Worm (Caenorhabditis elegans) whole organism, L4 larva: ENCODE results near the gene T08G5.3.

Experiments used
- F10B5.3 ChIP-seq: sonication (generic microtip); optimal IDR thresholded peaks from 2 replicates; lab custom pipeline; 2016; ENCODE audit warnings: mild to moderate bottlenecking, missing genetic modification characterization, missing compliant biosample characterization
- F26F4.8 ChIP-seq: fragments of 200-800 bp; sonication (Bioruptor generic); conservative IDR thresholded peaks from 2 replicates; pipeline ENCODE4 v1.3.6; 2022; ENCODE audit warnings: missing genetic modification characterization, missing compliant biosample characterization
- F37D6.2 ChIP-seq: sonication (generic microtip); optimal IDR thresholded peaks from 2 replicates; lab custom pipeline; 2016; ENCODE audit warnings: mild to moderate bottlenecking, missing genetic modification characterization, missing compliant biosample characterization
- F49E8.2 ChIP-seq: sonication (generic microtip); optimal IDR thresholded peaks from 2 replicates; lab custom pipeline; 2016; ENCODE audit warnings: missing compliant biosample characterization, mild to moderate bottlenecking, missing genetic modification characterization, borderline replicate concordance
- T20F7.1 ChIP-seq: fragments of 200-800 bp; sonication (Bioruptor generic); optimal IDR thresholded peaks from 2 replicates; lab custom pipeline; 2018; ENCODE audit warnings: mild to moderate bottlenecking, missing genetic modification characterization, missing compliant biosample characterization
- T26A8.4 ChIP-seq: fragments of 200-800 bp; sonication (Bioruptor generic); IDR thresholded peaks from 2 replicates; pipeline ENCODE4 v1.3.6; 2022; ENCODE audit warnings: missing genetic modification characterization, missing compliant biosample characterization
- Y105C5A.15 ChIP-seq: fragments of 200-800 bp; sonication (Bioruptor generic); IDR thresholded peaks from 2 replicates; pipeline ENCODE4 v1.3.6; 2022; ENCODE audit warnings: missing genetic modification characterization, missing compliant biosample characterization
- ZK546.5 ChIP-seq, 2 experiments: sonication (generic microtip); optimal IDR thresholded peaks; 2 replicates each; lab custom pipeline; 2017; ENCODE audit warnings: missing biosample characterization in 2 of 2, missing genetic modification characterization in 2 of 2
- arid-1 ChIP-seq: fragments of 200-800 bp; sonication (Bioruptor generic); conservative IDR thresholded peaks from 2 replicates; pipeline ENCODE4 v1.3.6; 2022; ENCODE audit warnings: missing genetic modification reagents, missing genetic modification characterization, missing compliant biosample characterization
- ceh-20 ChIP-seq: fragments of 200-800 bp; sonication (Bioruptor generic); IDR thresholded peaks from 2 replicates; pipeline ENCODE4 v1.3.6; 2022; ENCODE audit warnings: missing genetic modification reagents, missing genetic modification characterization, missing compliant biosample characterization
- ceh-28 ChIP-seq: fragments of 150-350 bp; optimal IDR thresholded peaks from 2 replicates; lab custom pipeline; 2014; ENCODE audit warnings: missing biosample characterization, missing genetic modification reagents, missing genetic modification characterization
- ceh-44 ChIP-seq: fragments of 200-800 bp; sonication (Bioruptor generic); IDR thresholded peaks from 2 replicates; pipeline ENCODE4 v1.3.6; 2022; ENCODE audit warnings: missing genetic modification reagents, missing genetic modification characterization, missing compliant biosample characterization
- ctbp-1 ChIP-seq: fragments of 200-800 bp; sonication (Bioruptor generic); IDR thresholded peaks from 2 replicates; pipeline ENCODE4 v1.3.6; 2022; ENCODE audit warnings: missing genetic modification reagents, missing genetic modification characterization, missing compliant biosample characterization
- daf-12 ChIP-seq: fragments of 150-350 bp; optimal IDR thresholded peaks from 2 replicates; lab custom pipeline; 2014; ENCODE audit warnings: missing biosample characterization, missing genetic modification reagents, missing genetic modification characterization
- daf-16 ChIP-seq, 3 experiments: sonication (generic microtip); optimal IDR thresholded peaks; 2 replicates each; lab custom pipeline; 2016 to 2017; ENCODE audit warnings: missing genetic modification characterization in 3 of 3, missing genetic modification reagents in 3 of 3, mild to moderate bottlenecking in 2 of 3, missing compliant biosample characterization in 2 of 3, missing biosample characterization in 1 of 3, moderate library complexity in 1 of 3
- daf-8 ChIP-seq: fragments of 200-800 bp; sonication (Bioruptor generic); IDR thresholded peaks from 2 replicates; pipeline ENCODE4 v1.3.6; 2022; ENCODE audit warnings: missing genetic modification characterization, missing compliant biosample characterization
- dmd-6 ChIP-seq: fragments of 200-800 bp; sonication (Bioruptor generic); IDR thresholded peaks from 2 replicates; pipeline ENCODE4 v1.3.6; 2022; ENCODE audit warnings: missing genetic modification reagents, missing genetic modification characterization, missing compliant biosample characterization
- dmd-9 ChIP-seq: fragments of 200-800 bp; sonication (Bioruptor generic); IDR thresholded peaks from 2 replicates; pipeline ENCODE4 v1.3.6; 2022; ENCODE audit warnings: missing genetic modification reagents, missing genetic modification characterization, missing compliant biosample characterization
- dpl-1 ChIP-seq: fragments of 150-350 bp; optimal IDR thresholded peaks from 2 replicates; lab custom pipeline; 2014; ENCODE audit warnings: missing biosample characterization, missing genetic modification reagents, missing genetic modification characterization
- duxl-1 ChIP-seq: sonication (generic microtip); optimal IDR thresholded peaks from 2 replicates; lab custom pipeline; 2016; ENCODE audit warnings: mild to moderate bottlenecking, missing genetic modification characterization, moderate library complexity, missing compliant biosample characterization; ENCODE audit not compliant: poor library complexity
- dve-1 ChIP-seq: sonication (generic microtip); optimal IDR thresholded peaks from 2 replicates; lab custom pipeline; 2017; ENCODE audit warnings: antibody characterized with exemption, mild to moderate bottlenecking, missing genetic modification characterization, missing compliant biosample characterization; ENCODE audit not compliant: insufficient read depth
- fos-1 ChIP-seq: fragments of 150-350 bp; optimal IDR thresholded peaks from 2 replicates; lab custom pipeline; 2014; ENCODE audit warnings: missing biosample characterization, missing genetic modification characterization
- gei-8 ChIP-seq: fragments of 200-800 bp; sonication (Bioruptor generic); optimal IDR thresholded peaks from 2 replicates; lab custom pipeline; 2018; ENCODE audit warnings: mild to moderate bottlenecking, missing genetic modification characterization, missing compliant biosample characterization
- hlh-11 ChIP-seq: fragments of 200-800 bp; sonication (Bioruptor generic); optimal IDR thresholded peaks from 2 replicates; lab custom pipeline; 2018; ENCODE audit warnings: mild to moderate bottlenecking, missing genetic modification characterization, missing compliant biosample characterization
- hlh-30 ChIP-seq: sonication (generic microtip); optimal IDR thresholded peaks from 2 replicates; lab custom pipeline; 2017; ENCODE audit warnings: antibody characterized with exemption, mild to moderate bottlenecking, missing genetic modification characterization, missing compliant biosample characterization; ENCODE audit not compliant: insufficient read depth
- jun-1 ChIP-seq: fragments of 150-350 bp; optimal IDR thresholded peaks from 2 replicates; lab custom pipeline; 2014; ENCODE audit warnings: missing biosample characterization, missing genetic modification reagents, missing genetic modification characterization
- lim-7 ChIP-seq: fragments of 200-800 bp; sonication (Bioruptor generic); IDR thresholded peaks from 2 replicates; pipeline ENCODE4 v1.3.6; 2022; ENCODE audit warnings: missing genetic modification characterization, missing compliant biosample characterization
- lin-13 ChIP-seq: fragments of 150-350 bp; optimal IDR thresholded peaks from 2 replicates; lab custom pipeline; 2014; ENCODE audit warnings: missing biosample characterization, missing genetic modification reagents, missing genetic modification characterization
- lin-29 ChIP-seq: fragments of 200-800 bp; sonication (Bioruptor generic); IDR thresholded peaks from 2 replicates; pipeline ENCODE4 v1.3.6; 2022; ENCODE audit warnings: missing genetic modification reagents, missing genetic modification characterization, missing compliant biosample characterization
- madf-5 ChIP-seq, 2 experiments: fragments of 200-800 bp; sonication (Bioruptor generic); IDR thresholded peaks; 2 replicates each; pipeline ENCODE4 v1.3.6; 2022; ENCODE audit warnings: missing compliant biosample characterization in 2 of 2, missing genetic modification characterization in 2 of 2
- mdl-1 ChIP-seq, 2 experiments: fragments of 150-350 bp in 1 of 2; sonication (generic microtip) in 1 of 2; optimal IDR thresholded peaks; 2 replicates each; lab custom pipeline; 2014 to 2017; ENCODE audit warnings: missing biosample characterization in 2 of 2, missing genetic modification characterization in 2 of 2
- mdt-29 ChIP-seq: fragments of 200-800 bp; sonication (Bioruptor generic); IDR thresholded peaks from 2 replicates; pipeline ENCODE4 v1.3.6; 2022; ENCODE audit warnings: missing genetic modification reagents, missing genetic modification characterization, missing compliant biosample characterization
- mep-1 ChIP-seq: fragments of 150-350 bp; sonication (generic microtip); optimal IDR thresholded peaks from 3 replicates; lab custom pipeline; 2014; ENCODE audit warnings: missing biosample characterization, missing genetic modification characterization
- mxl-3 ChIP-seq: fragments of 200-800 bp; sonication (Bioruptor generic); optimal IDR thresholded peaks from 2 replicates; lab custom pipeline; 2018; ENCODE audit warnings: mild to moderate bottlenecking, missing genetic modification characterization, missing compliant biosample characterization
- nhr-10 ChIP-seq: fragments of 150-350 bp; optimal IDR thresholded peaks from 2 replicates; lab custom pipeline; 2014; ENCODE audit warnings: missing biosample characterization, missing genetic modification characterization
- nhr-237 ChIP-seq: sonication (generic microtip); optimal IDR thresholded peaks from 2 replicates; lab custom pipeline; 2017; ENCODE audit warnings: missing biosample characterization, missing genetic modification characterization
- nhr-28 ChIP-seq: fragments of 150-350 bp; optimal IDR thresholded peaks from 2 replicates; lab custom pipeline; 2014; ENCODE audit warnings: missing biosample characterization, missing genetic modification characterization
- nhr-41 ChIP-seq: fragments of 200-800 bp; sonication (Bioruptor generic); IDR thresholded peaks from 2 replicates; pipeline ENCODE4 v1.3.6; 2022; ENCODE audit warnings: missing genetic modification reagents, missing genetic modification characterization, missing compliant biosample characterization
- nhr-42 ChIP-seq: fragments of 200-800 bp; sonication (Bioruptor generic); IDR thresholded peaks from 2 replicates; pipeline ENCODE4 v1.3.6; 2022; ENCODE audit warnings: missing genetic modification characterization, missing compliant biosample characterization
- nhr-6 ChIP-seq: fragments of 150-350 bp; optimal IDR thresholded peaks from 2 replicates; lab custom pipeline; 2014; ENCODE audit warnings: missing biosample characterization, missing genetic modification characterization
- pqm-1 ChIP-seq: sonication (generic microtip); optimal IDR thresholded peaks from 2 replicates; lab custom pipeline; 2017; ENCODE audit warnings: missing biosample characterization, missing genetic modification characterization
- saeg-2 ChIP-seq: fragments of 200-800 bp; sonication (Bioruptor generic); IDR thresholded peaks from 2 replicates; pipeline ENCODE4 v1.3.6; 2022; ENCODE audit warnings: missing genetic modification reagents, missing genetic modification characterization, missing compliant biosample characterization
- set-16 ChIP-seq: fragments of 200-800 bp; sonication (Bioruptor generic); IDR thresholded peaks from 2 replicates; pipeline ENCODE4 v1.3.6; 2022; ENCODE audit warnings: missing genetic modification reagents, missing genetic modification characterization, missing compliant biosample characterization
- skn-1 ChIP-seq: fragments of 150-350 bp; optimal IDR thresholded peaks from 2 replicates; lab custom pipeline; 2014; ENCODE audit warnings: missing biosample characterization, missing genetic modification characterization
- spr-1 ChIP-seq: sonication (generic microtip); optimal IDR thresholded peaks from 2 replicates; lab custom pipeline; 2016; ENCODE audit warnings: mild to moderate bottlenecking, missing genetic modification characterization, missing compliant biosample characterization
- unc-130 ChIP-seq: sonication (generic microtip); optimal IDR thresholded peaks from 2 replicates; lab custom pipeline; 2016; ENCODE audit warnings: missing genetic modification reagents, missing genetic modification characterization, missing compliant biosample characterization
- unc-62 ChIP-seq, 3 experiments: fragments of 150-350 bp in 1 of 3; sonication (generic microtip); optimal IDR thresholded peaks in 2 of 3; peaks in 1 of 3; 1 replicate in 1 of 3; 2 replicates in 2 of 3; lab custom pipeline; 2014 to 2017; ENCODE audit warnings: missing biosample characterization in 3 of 3, missing genetic modification characterization in 3 of 3, missing genetic modification reagents in 3 of 3, missing genotype in 1 of 3
- vab-7 ChIP-seq: fragments of 200-800 bp; sonication (Bioruptor generic); IDR thresholded peaks from 2 replicates; pipeline ENCODE4 v1.3.6; 2022; ENCODE audit warnings: missing genetic modification reagents, missing genetic modification characterization, missing compliant biosample characterization
- zfp-2 ChIP-seq: sonication (generic microtip); optimal IDR thresholded peaks from 2 replicates; lab custom pipeline; 2016; ENCODE audit warnings: mild to moderate bottlenecking, missing genetic modification characterization, missing compliant biosample characterization
- zfp-3 ChIP-seq: fragments of 200-800 bp; sonication (Bioruptor generic); conservative IDR thresholded peaks from 2 replicates; pipeline ENCODE4 v1.3.6; 2022; ENCODE audit warnings: missing genetic modification reagents, missing genetic modification characterization, missing compliant biosample characterization

The T08G5.3 gene

ce11 chrV:14028256-14028743 is 1.0 kb upstream of the T08G5.3 start (continued):
- TF ChIP-seq vab-7 (GFP tag; lab: Robert Waterston, UW) (peak; percentile 35), F49E8.2 (tag; lab: Kevin White, UChicago) (peak; percentile 66), nhr-28 (tag; lab: Kevin White, UChicago) (no peak), hlh-11 (tag; lab: Kevin White, UChicago) (peak; percentile 69), gei-8 (GFP tag; lab: Kevin White, UChicago) (no peak), ceh-20 (GFP tag; lab: Robert Waterston, UW) (0 out of 2 replicates have a peak, but pooled peaks have one; percentile 34), nhr-41 (GFP tag; lab: Robert Waterston, UW) (no peak), nhr-6 (tag; lab: Kevin White, UChicago) (no peak), F10B5.3 (tag; lab: Kevin White, UChicago) (peak; percentile 67), lin-29 (GFP tag; lab: Robert Waterston, UW) (no peak), jun-1 (tag; lab: Kevin White, UChicago) (no peak), mxl-3 (GFP tag; lab: Kevin White, UChicago) (peak; percentile 51), lin-13 (GFP tag; lab: Kevin White, UChicago) (no peak), ZK546.5 (tag; optimal IDR thresholded peaks at IDR 0.05; lab: Kevin White, UChicago) (no peak), arid-1 (GFP tag; lab: Robert Waterston, UW) (peak; percentile 58; the same call in 1 of the 2 replicates), saeg-2 (GFP tag; lab: Robert Waterston, UW) (no peak), madf-5 (GFP tag; IDR thresholded peaks at IDR 0.05; lab: Robert Waterston, UW) (no peak), mep-1 (no peak), ceh-28 (no peak), set-16 (GFP tag; lab: Robert Waterston, UW) (peak; percentile 75), duxl-1 (tag; lab: Kevin White, UChicago) (peak; percentile 89), fos-1 (tag; lab: Kevin White, UChicago) (no peak), dmd-9 (GFP tag; lab: Robert Waterston, UW) (peak; percentile 59; the same call in 1 of the 2 replicates), pqm-1 (tag; lab: Kevin White, UChicago) (no peak), dpl-1 (no peak), hlh-30 (peak; percentile 37), mdt-29 (GFP tag; lab: Robert Waterston, UW) (peak; percentile 60; the same call in 1 of the 2 replicates), T26A8.4 (GFP tag; lab: Robert Waterston, UW) (peak; percentile 94), F37D6.2 (tag; lab: Kevin White, UChicago) (no peak), T20F7.1 (no peak), zfp-3 (GFP tag; lab: Robert Waterston, UW) (no peak), spr-1 (tag; lab: Kevin White, UChicago) (peak; percentile 64), zfp-2 (tag; lab: Kevin White, UChicago) (no peak), nhr-42 (peak; percentile 71), unc-62 (GFP tag; optimal IDR thresholded peaks at IDR 0.05 in 1 of 2; lab: Kevin White, UChicago) (no peak), unc-62 (tag; optimal IDR thresholded peaks at IDR 0.05; lab: Kevin White, UChicago) (no peak), ceh-44 (peak; percentile 81), ctbp-1 (GFP tag; lab: Robert Waterston, UW) (no peak), lim-7 (GFP tag; lab: Robert Waterston, UW) (no peak), mdl-1 (tag; optimal IDR thresholded peaks at IDR 0.05; lab: Kevin White, UChicago) (peak in 1 of 2 experiments; percentile 0), F26F4.8 (GFP tag; lab: Robert Waterston, UW) (no peak), daf-8 (GFP tag; lab: Robert Waterston, UW) (no peak), daf-12 (tag; lab: Kevin White, UChicago) (no peak), unc-130 (GFP tag; lab: Kevin White, UChicago) (peak; percentile 38), dmd-6 (GFP tag; lab: Robert Waterston, UW) (peak; percentile 56), nhr-237 (tag; lab: Kevin White, UChicago) (no peak), skn-1 (tag; lab: Kevin White, UChicago) (no peak), nhr-10 (tag; lab: Kevin White, UChicago) (no peak), daf-16 (GFP tag; optimal IDR thresholded peaks at IDR 0.05; lab: Kevin White, UChicago) (peak; percentile 17 to 44), daf-16 (tag; optimal IDR thresholded peaks at IDR 0.05; lab: Kevin White, UChicago) (peak; percentile 56), dve-1 (tag; lab: Kevin White, UChicago) (peak; percentile 52), Y105C5A.15 (GFP tag; lab: Robert Waterston, UW) (no peak)
